Worm (Caenorhabditis elegans) whole organism, L3 larva: ENCODE data around the gene K07C5.9.
A peak's percentile ranks its signal among the peaks of the same experiment; 100 is the strongest.

Source experiments
- aly-2 ChIP-seq: fragments of 150-350 bp; optimal IDR thresholded peaks from 2 replicates; lab custom pipeline; 2014; ENCODE audit warnings: missing biosample characterization, missing genetic modification characterization
- ama-1 ChIP-seq: fragments of 150-350 bp; optimal IDR thresholded peaks from 2 replicates; lab custom pipeline; 2018
- elt-2 ChIP-seq: sonication (generic microtip); optimal IDR thresholded peaks from 2 replicates; lab custom pipeline; 2016; ENCODE audit warnings: missing genetic modification reagents, mild to moderate bottlenecking, missing genetic modification characterization, missing compliant biosample characterization
- elt-3 ChIP-seq, 3 experiments: fragments of 150-350 bp in 1 of 3; sonication (generic microtip) in 2 of 3; optimal IDR thresholded peaks; 2 replicates in 2 of 3; 4 replicates in 1 of 3; lab custom pipeline; 2014 to 2017; ENCODE audit warnings: missing biosample characterization in 3 of 3, missing genetic modification characterization in 3 of 3
- mdl-1 ChIP-seq: fragments of 150-350 bp; optimal IDR thresholded peaks from 2 replicates; lab custom pipeline; 2014; ENCODE audit warnings: missing biosample characterization, missing genetic modification characterization
- nfya-1 ChIP-seq: sonication (generic microtip); optimal IDR thresholded peaks from 2 replicates; lab custom pipeline; 2017; ENCODE audit warnings: missing genetic modification characterization, mild to moderate bottlenecking, missing compliant biosample characterization, antibody characterized with exemption, moderate library complexity; ENCODE audit not compliant: insufficient read depth
- nhr-11 ChIP-seq: fragments of 150-350 bp; optimal IDR thresholded peaks from 2 replicates; lab custom pipeline; 2014; ENCODE audit warnings: missing biosample characterization, missing genetic modification characterization
- nhr-28 ChIP-seq: fragments of 150-350 bp; optimal IDR thresholded peaks from 2 replicates; lab custom pipeline; 2014; ENCODE audit warnings: missing biosample characterization, missing genetic modification characterization
- nhr-76 ChIP-seq: fragments of 150-350 bp; sonication (generic microtip); optimal IDR thresholded peaks from 5 replicates; lab custom pipeline; 2014; ENCODE audit warnings: missing biosample characterization, missing genetic modification characterization
- pha-4 ChIP-seq: fragments of 150-350 bp; optimal IDR thresholded peaks from 2 replicates; lab custom pipeline; 2014; ENCODE audit warnings: missing biosample characterization, missing genetic modification reagents, missing genetic modification characterization
- snpc-4 ChIP-seq: fragments of 150-350 bp; optimal IDR thresholded peaks from 2 replicates; lab custom pipeline; 2014; ENCODE audit warnings: missing biosample characterization, missing genetic modification characterization
- ztf-11 ChIP-seq: fragments of 150-350 bp; optimal IDR thresholded peaks from 2 replicates; lab custom pipeline; 2014; ENCODE audit warnings: missing biosample characterization, missing genetic modification characterization

- TF ChIP-seq nhr-11: no peak
- TF ChIP-seq nhr-76 (tag; lab: Kevin White, UChicago): no peak
- TF ChIP-seq nhr-28 (tag; lab: Kevin White, UChicago): no peak
- no peak for TF ChIP-seq snpc-4 (tag; lab: Kevin White, UChicago)
- TF ChIP-seq elt-3 (tag; optimal IDR thresholded peaks at IDR 0.05; lab: Kevin White, UChicago): no peak
- TF ChIP-seq ama-1 (lab: Kevin White, UChicago): no peak
- TF ChIP-seq ztf-11: no peak
- no peak for TF ChIP-seq nfya-1 (tag; lab: Kevin White, UChicago)
- peak; percentile 1 for TF ChIP-seq elt-2 (tag; lab: Kevin White, UChicago)
- TF ChIP-seq mdl-1 (tag; lab: Kevin White, UChicago): no peak
- TF ChIP-seq pha-4: peak; percentile 72
- TF ChIP-seq aly-2 (tag; lab: Kevin White, UChicago): no peak
Measured at ce11 chrV:10320101-10320761, 29.7 kb downstream of the K07C5.9 start, which contains the start of the genes gna-1 and B0024.13.
